Worm (Caenorhabditis elegans) whole organism, L2 larva: ENCODE results near the gene hmp-1.

Source experiments
- nhr-237 ChIP-seq: fragments of 150-350 bp; optimal IDR thresholded peaks from 2 replicates; lab custom pipeline; 2014; ENCODE audit warnings: missing biosample characterization, missing genetic modification characterization
- zag-1 ChIP-seq: fragments of 150-350 bp; optimal IDR thresholded peaks from 2 replicates; lab custom pipeline; 2014; ENCODE audit warnings: missing biosample characterization, missing genetic modification characterization

ce11 chrV:11899149-11899548 lies 53.5 kb downstream of the hmp-1 start, which contains the start of gene sma-1:
- no peak for TF ChIP-seq zag-1 (tag; lab: Kevin White, UChicago)
- TF ChIP-seq nhr-237 (tag; lab: Kevin White, UChicago): no peak
